Worm (Caenorhabditis elegans) whole organism, L4 larva: ENCODE data around the gene T07G12.3.

ENCODE experiments used
- Y105C5A.15 ChIP-seq: fragments of 200-800 bp; sonication (Bioruptor generic); IDR thresholded peaks from 2 replicates; pipeline ENCODE4 v1.3.6; 2022; ENCODE audit warnings: missing genetic modification characterization, missing compliant biosample characterization
- Y48G9A.11 ChIP-seq: fragments of 200-800 bp; sonication (Bioruptor generic); IDR thresholded peaks from 2 replicates; pipeline ENCODE4 v1.3.6; 2022; ENCODE audit warnings: missing genetic modification reagents, missing genetic modification characterization, missing compliant biosample characterization
- Y75B8A.6 ChIP-seq: fragments of 200-800 bp; sonication (Bioruptor generic); IDR thresholded peaks from 2 replicates; pipeline ENCODE4 v1.3.6; 2022; ENCODE audit warnings: missing genetic modification reagents, missing genetic modification characterization, missing compliant biosample characterization
- aha-1 ChIP-seq: fragments of 150-350 bp; peaks from one replicate; lab custom pipeline; 2014; ENCODE audit warnings: missing biosample characterization, missing genetic modification characterization
- ama-1 ChIP-seq: fragments of 150-350 bp; optimal IDR thresholded peaks from 2 replicates; lab custom pipeline; 2014; ENCODE audit warnings: inconsistent platforms, mixed read lengths
- ceh-32 ChIP-seq: sonication (generic microtip); optimal IDR thresholded peaks from 2 replicates; lab custom pipeline; 2016; ENCODE audit warnings: mild to moderate bottlenecking, missing genetic modification characterization, missing compliant biosample characterization; ENCODE audit not compliant: poor library complexity
- ces-1 ChIP-seq: fragments of 150-350 bp; sonication (generic microtip); optimal IDR thresholded peaks from 4 replicates; lab custom pipeline; 2014; ENCODE audit warnings: missing biosample characterization, missing genetic modification reagents, missing genetic modification characterization
- cey-2 ChIP-seq: sonication (generic microtip); optimal IDR thresholded peaks from 3 replicates; lab custom pipeline; 2017; ENCODE audit warnings: missing genetic modification characterization, mild to moderate bottlenecking, missing compliant biosample characterization, antibody characterized with exemption, borderline replicate concordance; ENCODE audit not compliant: insufficient read depth
- dmd-6 ChIP-seq: fragments of 200-800 bp; sonication (Bioruptor generic); IDR thresholded peaks from 2 replicates; pipeline ENCODE4 v1.3.6; 2022; ENCODE audit warnings: missing genetic modification reagents, missing genetic modification characterization, missing compliant biosample characterization
- dmd-8 ChIP-seq: fragments of 200-800 bp; sonication (Bioruptor generic); IDR thresholded peaks from 2 replicates; pipeline ENCODE4 v1.3.6; 2022; ENCODE audit warnings: missing genetic modification characterization, missing compliant biosample characterization
- fkh-10 ChIP-seq: fragments of 150-350 bp; optimal IDR thresholded peaks from 2 replicates; lab custom pipeline; 2014; ENCODE audit warnings: missing biosample characterization, missing genetic modification reagents, missing genetic modification characterization
- jun-1 ChIP-seq: fragments of 150-350 bp; optimal IDR thresholded peaks from 2 replicates; lab custom pipeline; 2014; ENCODE audit warnings: missing biosample characterization, missing genetic modification reagents, missing genetic modification characterization
- lin-29 ChIP-seq: fragments of 200-800 bp; sonication (Bioruptor generic); IDR thresholded peaks from 2 replicates; pipeline ENCODE4 v1.3.6; 2022; ENCODE audit warnings: missing genetic modification reagents, missing genetic modification characterization, missing compliant biosample characterization
- lin-39 ChIP-seq: fragments of 150-350 bp; optimal IDR thresholded peaks from 2 replicates; lab custom pipeline; 2014; ENCODE audit warnings: missing biosample characterization, missing genetic modification reagents, missing genetic modification characterization
- madf-5 ChIP-seq, 2 experiments: fragments of 200-800 bp; sonication (Bioruptor generic); IDR thresholded peaks; 2 replicates each; pipeline ENCODE4 v1.3.6; 2022; ENCODE audit warnings: missing compliant biosample characterization in 2 of 2, missing genetic modification characterization in 2 of 2
- nhr-102 ChIP-seq: sonication (generic microtip); optimal IDR thresholded peaks from 2 replicates; lab custom pipeline; 2016; ENCODE audit warnings: mild to moderate bottlenecking, missing genetic modification characterization, moderate library complexity, missing compliant biosample characterization
- nhr-28 ChIP-seq: fragments of 150-350 bp; optimal IDR thresholded peaks from 2 replicates; lab custom pipeline; 2014; ENCODE audit warnings: missing biosample characterization, missing genetic modification characterization
- php-3 ChIP-seq: fragments of 200-800 bp; sonication (Bioruptor generic); IDR thresholded peaks from 2 replicates; pipeline ENCODE4 v1.3.6; 2022; ENCODE audit warnings: missing genetic modification reagents, missing genetic modification characterization, missing compliant biosample characterization
- unc-62 ChIP-seq, 3 experiments: fragments of 150-350 bp in 1 of 3; sonication (generic microtip); optimal IDR thresholded peaks in 2 of 3; peaks in 1 of 3; 1 replicate in 1 of 3; 2 replicates in 2 of 3; lab custom pipeline; 2014 to 2017; ENCODE audit warnings: missing biosample characterization in 3 of 3, missing genetic modification characterization in 3 of 3, missing genetic modification reagents in 3 of 3, missing genotype in 1 of 3

Gene T07G12.3

DNA sequence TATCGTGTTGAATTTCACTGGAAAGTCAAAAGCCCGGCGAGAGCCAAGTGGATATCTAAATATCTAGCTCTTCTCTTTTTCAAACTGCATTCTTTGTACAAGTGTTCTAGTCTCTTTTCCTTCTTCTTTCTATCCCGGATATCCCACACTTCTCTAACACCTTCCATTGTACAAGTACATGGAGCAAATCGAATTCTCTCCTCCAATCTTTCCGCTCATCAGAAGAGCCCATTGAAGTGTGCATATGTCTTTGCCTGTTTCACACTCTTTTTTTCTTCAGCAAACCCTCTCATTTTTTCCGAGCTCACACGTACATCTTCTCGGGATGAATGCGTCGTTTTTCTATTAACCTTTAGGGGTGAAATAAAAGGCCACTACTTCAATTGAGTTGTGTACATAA lies 39.7 kb downstream of the T07G12.3 start:
- TF ChIP-seq fkh-10 (GFP tag; lab: Kevin White, UChicago): peak; percentile 67
- no peak for TF ChIP-seq ama-1 (lab: Kevin White, UChicago)
- peak; percentile 81 for TF ChIP-seq ces-1 (GFP tag; lab: Kevin White, UChicago)
- no peak for TF ChIP-seq Y75B8A.6 (GFP tag; lab: Robert Waterston, UW)

DNA sequence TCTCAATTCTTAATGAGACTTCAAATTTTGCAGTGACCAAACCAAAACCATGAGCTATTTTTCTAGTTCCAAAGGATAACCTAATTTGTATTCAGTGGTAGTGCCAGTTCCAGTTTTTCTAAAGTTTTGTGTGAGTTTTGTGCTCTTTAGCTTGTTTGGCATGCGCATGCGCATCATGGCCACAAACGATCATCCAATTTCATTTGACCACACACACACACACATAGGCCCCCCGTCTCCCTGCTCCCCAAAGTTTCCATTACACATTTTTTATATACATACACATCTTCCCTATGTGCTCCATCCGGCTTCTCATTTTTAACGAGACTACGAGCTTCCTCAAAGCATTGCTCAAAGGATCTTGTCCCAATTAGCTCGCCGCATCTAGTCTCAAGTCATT lies 40.7 kb downstream of the T07G12.3 start:
- TF ChIP-seq cey-2 (tag; lab: Kevin White, UChicago): no peak
- peak; percentile 81 for TF ChIP-seq aha-1 (tag; lab: Kevin White, UChicago)

DNA sequence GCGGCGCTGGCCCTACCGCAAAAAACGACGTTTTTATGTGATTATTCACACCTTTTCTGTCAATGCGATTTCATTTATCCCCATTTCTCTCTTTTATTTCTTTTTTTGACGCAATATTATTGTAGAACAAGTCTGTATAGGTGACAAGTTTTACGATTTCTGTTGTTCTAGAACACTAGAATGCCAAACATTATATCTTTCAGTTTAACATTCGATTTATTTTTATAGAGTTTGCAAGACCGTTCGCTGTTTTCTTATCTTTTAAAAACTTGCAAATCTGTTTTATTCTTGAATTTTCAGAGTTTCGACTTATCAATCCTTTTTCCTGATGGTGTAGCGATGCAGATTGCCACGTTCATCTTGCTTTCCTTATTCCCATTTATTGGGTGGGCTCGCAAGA lies 42.3 kb downstream of the T07G12.3 start, which contains the start of gene efn-2:
efn-2 (plus strand) TSS at position 301 of the 400 bp plus-strand sequence.
- TF ChIP-seq aha-1 (tag; lab: Kevin White, UChicago): peak; percentile 3
- no peak for TF ChIP-seq jun-1 (tag; lab: Kevin White, UChicago)
- TF ChIP-seq php-3 (GFP tag; lab: Robert Waterston, UW): no peak

DNA sequence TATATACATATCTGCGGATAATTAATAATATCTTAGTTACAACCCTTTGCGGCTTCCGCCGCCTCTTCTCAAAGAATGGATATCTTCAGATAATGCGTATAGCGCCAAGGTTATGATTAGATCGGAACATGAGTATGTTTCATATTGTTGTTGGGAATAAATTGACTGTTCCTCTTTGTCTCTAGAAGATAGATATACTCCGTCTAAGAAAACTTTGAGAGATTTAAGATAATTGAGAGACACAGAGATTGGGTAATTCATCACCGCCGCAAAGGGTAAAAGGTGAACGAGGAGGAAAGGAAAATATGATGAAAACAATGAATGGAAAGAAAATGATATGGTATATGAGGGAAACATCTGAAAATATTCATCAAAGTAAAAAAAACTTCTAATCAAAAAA lies 42.9 kb downstream of the T07G12.3 start:
- TF ChIP-seq lin-39 (no peak), unc-62 (GFP tag; optimal IDR thresholded peaks at IDR 0.05 in 1 of 2; lab: Kevin White, UChicago) (peak in 1 of 2 experiments; percentile 24), unc-62 (tag; optimal IDR thresholded peaks at IDR 0.05; lab: Kevin White, UChicago) (no peak)
- TF ChIP-seq, all 104 proteins: peak for 1

DNA sequence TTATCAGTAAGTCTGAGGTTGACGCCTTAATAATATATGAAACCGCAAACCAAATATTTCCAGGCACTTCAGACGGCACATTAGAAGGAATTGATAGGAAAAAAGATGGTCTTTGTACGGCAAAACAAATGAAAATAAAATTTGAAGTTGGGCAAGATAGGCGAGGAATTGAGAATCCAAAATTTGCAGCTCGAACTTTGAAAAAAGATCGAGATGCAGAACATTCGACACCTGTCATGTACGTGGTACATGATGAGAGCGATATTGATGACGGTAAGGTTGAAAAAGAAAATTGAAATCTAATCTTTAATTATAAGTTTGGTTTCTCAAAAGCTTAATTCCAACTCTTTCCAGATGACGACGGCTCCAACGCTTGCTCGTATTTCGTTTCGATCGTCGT lies 43.9 kb downstream of the T07G12.3 start:
- TF ChIP-seq aha-1 (tag; lab: Kevin White, UChicago): peak; percentile 91
- TF ChIP-seq dmd-6 (GFP tag; lab: Robert Waterston, UW): no peak

DNA sequence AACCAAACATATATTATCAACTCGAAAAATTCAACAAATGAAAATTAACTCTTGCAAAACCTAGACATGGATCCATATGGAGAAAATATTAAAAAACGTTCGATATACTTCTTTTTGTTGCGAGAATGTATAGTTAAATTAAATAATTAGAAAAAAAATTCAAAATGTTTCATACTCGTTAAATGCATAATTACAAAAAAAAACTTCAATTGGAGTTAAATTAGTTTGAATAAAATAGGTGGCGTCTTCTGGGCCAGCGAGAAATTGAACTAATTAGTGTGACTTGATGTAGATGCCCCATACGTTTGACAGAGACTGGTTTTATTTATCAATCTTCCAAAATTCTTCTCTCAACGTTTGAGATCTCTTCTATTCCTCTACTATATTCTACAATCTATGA lies 44.6 kb downstream of the T07G12.3 start, which contains the start of gene lgc-43:
lgc-43 (plus strand) TSS at position 301 of the 400 bp plus-strand sequence.
- TF ChIP-seq Y105C5A.15 (GFP tag; lab: Robert Waterston, UW): no peak
- no peak for TF ChIP-seq Y48G9A.11
- no peak for TF ChIP-seq ceh-32 (tag; lab: Kevin White, UChicago)

DNA sequence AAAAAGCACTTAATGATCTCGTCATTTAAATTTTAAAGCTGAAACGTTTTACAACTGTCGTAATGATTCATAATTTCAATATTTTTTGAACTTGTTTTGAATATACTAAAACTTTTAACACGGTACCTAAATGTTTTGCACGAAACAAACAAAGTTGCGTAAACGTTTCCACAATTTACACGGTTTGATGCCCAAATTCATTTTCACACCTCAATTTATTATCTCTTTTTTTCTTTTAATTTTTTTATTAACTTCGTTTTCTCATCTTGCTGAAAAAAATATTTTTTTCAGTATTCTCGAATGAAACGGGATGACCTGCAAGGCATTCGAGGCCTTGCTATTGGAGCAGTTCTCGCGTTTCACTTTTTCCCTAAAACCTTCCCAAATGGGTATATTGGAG lies 50.5 kb downstream of the T07G12.3 start, which contains the start of gene oac-8:
oac-8 (plus strand) TSS at position 301 of the 400 bp plus-strand sequence.
- TF ChIP-seq dmd-8 (no peak), nhr-102 (tag; lab: Kevin White, UChicago) (no peak), lin-29 (no peak), madf-5 (GFP tag; IDR thresholded peaks at IDR 0.05; lab: Robert Waterston, UW) (no peak), lin-39 (no peak), nhr-28 (tag; lab: Kevin White, UChicago) (no peak)
